Worm (Caenorhabditis elegans): ENCODE data around the gene lron-10.
A peak's percentile ranks its signal among the peaks of the same experiment; 100 is the strongest.

Gene lron-10

DNA sequence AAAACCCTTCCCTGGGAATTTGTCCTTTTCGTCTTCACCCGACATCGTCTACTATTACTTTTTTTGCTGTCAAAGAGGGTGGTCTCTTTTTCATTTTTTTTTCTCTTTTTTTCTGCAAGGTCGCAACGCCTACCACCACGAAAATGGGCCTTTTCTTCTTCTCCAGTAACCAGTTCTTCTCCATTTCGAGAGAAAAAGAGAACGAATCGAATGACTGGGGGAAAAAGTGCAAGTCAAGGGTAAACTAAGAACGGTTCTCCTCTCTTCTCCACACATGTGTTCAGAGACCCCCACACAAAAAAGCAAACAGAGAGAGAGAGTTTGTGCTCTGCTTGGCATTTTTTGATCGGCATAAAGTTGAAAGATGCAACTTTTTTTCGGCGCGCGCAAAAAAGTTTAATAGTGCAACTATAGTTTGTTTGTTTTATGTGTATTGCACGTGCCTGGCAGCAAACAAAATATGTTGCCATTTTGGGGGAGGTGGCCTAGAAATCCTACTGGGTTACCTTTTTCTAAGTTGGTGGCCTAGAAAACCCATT lies 15.4 kb upstream of the lron-10 start:
- TF ChIP-seq him-1 (tag; optimal IDR thresholded peaks at IDR 0.05) (no peak), W03F9.2 (tag; optimal IDR thresholded peaks at IDR 0.05) (no peak), dao-5 (tag; optimal IDR thresholded peaks at IDR 0.05) (no peak)

DNA sequence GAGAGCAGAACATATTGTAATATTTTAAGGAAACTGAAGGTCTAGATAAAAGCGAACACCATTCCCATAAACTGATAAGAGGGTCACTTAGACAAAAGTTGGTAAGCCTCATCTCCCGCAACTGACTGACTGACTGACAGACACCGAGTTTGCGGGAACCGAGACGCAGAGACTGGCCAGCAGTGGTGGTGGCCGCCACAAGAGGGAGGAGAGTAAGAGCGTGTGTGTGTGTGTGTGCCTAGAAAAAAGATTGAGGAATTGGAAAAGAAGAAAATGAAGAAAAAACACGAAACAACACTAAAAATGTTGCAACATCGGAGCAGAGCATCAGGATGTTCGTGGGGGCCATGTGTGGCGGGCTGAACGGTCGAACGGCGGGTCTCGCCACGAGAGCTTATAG lies 13.4 kb upstream of the lron-10 start:
- TF ChIP-seq him-1 (tag; optimal IDR thresholded peaks at IDR 0.05) = no peak
- TF ChIP-seq dao-5 (tag; optimal IDR thresholded peaks at IDR 0.05) = no peak
- TF ChIP-seq W03F9.2 (tag; optimal IDR thresholded peaks at IDR 0.05) = no peak

DNA sequence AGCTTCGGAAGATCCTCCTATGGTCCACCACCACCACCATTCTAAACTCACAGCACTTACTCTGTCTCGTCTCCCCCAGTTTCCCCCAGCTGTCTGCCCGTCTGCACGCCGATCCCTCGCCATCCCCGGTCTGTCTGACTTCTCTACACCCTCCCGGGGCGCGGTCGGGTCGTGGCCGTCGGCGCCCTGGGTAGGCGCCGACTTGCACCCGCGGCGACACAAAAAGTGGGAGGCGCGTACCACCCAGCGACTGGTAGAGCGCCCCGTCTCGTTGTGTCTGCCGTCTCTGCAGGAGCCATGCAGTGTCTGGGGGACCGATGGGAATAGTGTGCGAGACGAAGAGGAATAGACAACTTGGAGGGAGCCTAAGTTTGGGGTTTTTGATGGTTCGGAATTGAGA lies 12.9 kb upstream of the lron-10 start:
- TF ChIP-seq W03F9.2 (tag; optimal IDR thresholded peaks at IDR 0.05) = no peak
- TF ChIP-seq dao-5 (tag; optimal IDR thresholded peaks at IDR 0.05) = peak; percentile 64

DNA sequence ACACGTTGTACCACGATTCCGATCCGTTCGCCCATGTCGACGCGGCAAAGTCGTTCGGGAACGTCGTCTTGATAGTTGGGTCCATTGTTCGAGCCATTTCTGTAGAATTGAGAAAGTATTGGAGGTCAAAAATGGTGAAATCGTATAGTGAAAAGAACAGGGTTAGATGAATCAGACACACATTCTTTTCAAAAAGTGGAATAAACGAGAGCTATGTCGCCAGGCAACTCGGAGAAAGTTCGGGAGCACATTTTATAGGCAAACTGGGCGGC lies 12.2 kb upstream of the lron-10 start, which contains the start of gene Y39A1A.9:
TSS of gene Y39A1A.9 (minus strand) at position 99 of the 272 bp plus-strand sequence.
- TF ChIP-seq dao-5 (tag; optimal IDR thresholded peaks at IDR 0.05) = no peak
- TF ChIP-seq him-1 (tag; optimal IDR thresholded peaks at IDR 0.05) = no peak
- no peak for TF ChIP-seq W03F9.2 (tag; optimal IDR thresholded peaks at IDR 0.05)

DNA sequence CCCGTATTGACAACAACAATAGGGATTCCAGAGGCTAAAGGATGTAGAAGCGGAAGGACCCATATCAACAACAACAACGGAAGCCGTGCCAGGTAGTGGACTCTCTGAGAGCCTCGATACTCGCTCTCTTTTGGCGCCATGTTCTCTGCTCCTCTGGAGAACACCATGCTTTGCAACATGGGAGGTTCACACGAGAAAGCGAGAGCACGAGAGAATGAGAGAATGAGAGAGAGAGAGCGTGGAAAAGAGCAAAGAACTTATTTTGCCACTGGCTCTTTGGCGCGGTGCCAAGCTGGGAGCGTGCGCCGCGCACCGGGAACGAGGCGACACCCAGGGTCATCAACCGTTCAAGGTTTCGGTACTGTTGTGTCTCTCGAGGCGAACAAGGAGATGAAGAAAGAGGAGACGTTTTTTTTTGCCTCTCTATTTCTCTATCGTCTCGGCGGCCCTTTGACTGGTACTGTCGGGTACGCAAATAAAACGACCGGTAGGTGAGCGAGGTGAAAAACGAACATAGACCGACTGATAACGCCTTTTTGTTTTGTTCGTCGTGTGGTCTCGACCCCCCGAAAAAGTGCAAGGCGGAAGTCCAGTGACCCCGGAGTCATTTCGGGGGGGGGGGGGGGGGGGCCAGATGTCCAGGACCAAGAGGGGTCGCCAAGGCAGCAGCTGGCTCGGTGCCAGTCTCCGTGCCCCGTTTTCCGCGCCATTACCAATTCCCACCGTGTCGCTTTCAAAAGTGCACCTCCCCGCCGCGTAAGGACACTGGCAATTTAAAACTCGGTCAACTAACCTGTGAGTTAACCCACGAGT lies 11.6 kb upstream of the lron-10 start, which contains the start of gene Y39A1A.10:
TSS of gene Y39A1A.10 (plus strand) at position 139 of the 813 bp plus-strand sequence.
- TF ChIP-seq W03F9.2 (tag; optimal IDR thresholded peaks at IDR 0.05) (no peak), dao-5 (tag; optimal IDR thresholded peaks at IDR 0.05) (no peak), him-1 (tag; optimal IDR thresholded peaks at IDR 0.05) (no peak)

DNA sequence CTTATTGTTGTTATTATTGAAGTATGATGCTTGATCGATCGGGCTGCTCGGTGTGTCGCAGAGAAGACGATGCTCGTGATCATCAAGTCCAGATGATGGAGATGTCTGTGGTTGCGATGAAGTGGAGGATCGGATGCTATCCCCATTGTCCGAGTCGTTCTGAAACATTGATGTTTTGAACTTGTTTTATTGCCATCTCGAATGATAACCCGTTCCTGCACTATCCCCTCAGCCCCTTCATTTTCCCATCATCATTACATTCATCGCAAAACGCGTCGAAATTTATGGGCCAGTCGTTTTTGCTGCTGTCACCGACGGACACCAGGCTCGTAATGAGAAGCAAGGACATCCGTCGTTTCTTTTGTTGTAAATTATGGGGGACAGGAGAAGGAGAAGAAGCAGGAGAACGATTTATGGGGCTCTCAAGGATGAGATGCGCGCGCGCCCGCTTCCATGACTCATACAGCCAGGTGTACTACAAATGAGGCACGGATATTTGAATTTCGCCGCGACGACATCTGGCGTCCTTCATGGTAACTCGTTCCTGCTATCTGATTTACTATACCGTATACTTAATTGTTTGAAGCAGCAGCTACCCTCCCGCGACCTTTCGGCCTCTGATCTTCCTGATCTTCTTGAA lies 10.8 kb upstream of the lron-10 start:
- no peak for TF ChIP-seq W03F9.2 (tag; optimal IDR thresholded peaks at IDR 0.05)
- no peak for TF ChIP-seq dao-5 (tag; optimal IDR thresholded peaks at IDR 0.05)
- no peak for TF ChIP-seq him-1 (tag; optimal IDR thresholded peaks at IDR 0.05)

DNA sequence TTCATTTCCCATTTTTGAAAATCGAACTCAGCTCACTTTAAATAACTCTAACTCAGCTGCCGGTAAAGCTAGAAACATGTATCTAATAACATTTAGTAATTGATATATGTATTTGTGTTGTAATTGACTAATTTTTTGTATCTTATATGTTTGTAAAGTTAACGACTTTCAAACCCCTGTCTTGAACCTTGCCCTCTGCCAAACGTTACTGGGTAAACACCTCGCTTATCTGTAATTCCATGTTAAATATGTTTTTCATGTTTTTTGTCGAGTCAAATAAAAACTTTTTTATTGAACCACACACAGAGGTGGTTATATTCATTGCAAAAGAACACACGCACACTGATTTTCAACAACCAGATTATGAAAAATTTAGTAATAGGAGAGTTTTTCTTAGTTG lies 8.6 kb upstream of the lron-10 start:
- TF ChIP-seq him-1 (tag; optimal IDR thresholded peaks at IDR 0.05) (no peak), dao-5 (tag; optimal IDR thresholded peaks at IDR 0.05) (no peak), W03F9.2 (tag; optimal IDR thresholded peaks at IDR 0.05) (no peak)

DNA sequence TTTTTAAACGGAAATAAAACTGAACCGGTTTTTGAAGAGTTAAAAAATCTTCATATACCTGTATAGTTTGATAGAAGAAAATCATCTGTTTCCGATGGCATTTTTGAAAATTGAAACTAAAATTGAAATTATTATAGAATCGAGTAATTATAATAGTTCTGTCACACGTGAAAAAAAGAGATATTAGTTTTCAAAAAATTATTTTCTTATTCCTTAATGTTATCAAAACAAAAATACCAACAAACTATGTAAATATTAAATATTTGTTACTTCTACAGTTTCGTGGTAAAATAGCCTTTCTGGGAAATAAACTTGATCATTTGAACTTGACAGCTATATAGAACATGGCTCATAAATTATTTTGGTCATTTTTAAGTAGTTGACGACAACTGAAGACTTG lies 7.9 kb upstream of the lron-10 start, which contains the start of gene swt-4:
TSS of gene swt-4 (minus strand) at position 101 of the 400 bp plus-strand sequence.
- TF ChIP-seq him-1 (tag; optimal IDR thresholded peaks at IDR 0.05) (no peak), dao-5 (tag; optimal IDR thresholded peaks at IDR 0.05) (no peak), W03F9.2 (tag; optimal IDR thresholded peaks at IDR 0.05) (no peak)

DNA sequence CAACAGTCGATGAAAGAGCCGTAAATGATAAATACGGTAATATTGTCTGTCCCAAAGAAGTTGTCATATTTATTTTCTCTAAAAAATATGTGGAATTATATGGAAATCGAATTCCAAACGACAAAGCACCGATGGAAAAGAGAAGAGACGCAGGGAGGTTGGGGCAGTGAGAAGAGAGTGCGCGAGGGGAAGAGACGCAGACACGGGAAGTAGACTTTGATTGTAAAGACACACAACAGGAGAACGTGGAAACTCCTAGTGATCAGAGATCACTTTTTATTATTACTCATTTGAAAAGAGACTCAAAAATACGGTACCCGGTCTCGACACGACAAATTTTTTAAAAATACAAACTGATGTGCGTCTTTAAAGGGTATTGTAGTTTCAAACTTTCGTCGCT lies 7.2 kb upstream of the lron-10 start:
- TF ChIP-seq W03F9.2 (tag; optimal IDR thresholded peaks at IDR 0.05) (no peak), him-1 (tag; optimal IDR thresholded peaks at IDR 0.05) (no peak), dao-5 (tag; optimal IDR thresholded peaks at IDR 0.05) (no peak)

DNA sequence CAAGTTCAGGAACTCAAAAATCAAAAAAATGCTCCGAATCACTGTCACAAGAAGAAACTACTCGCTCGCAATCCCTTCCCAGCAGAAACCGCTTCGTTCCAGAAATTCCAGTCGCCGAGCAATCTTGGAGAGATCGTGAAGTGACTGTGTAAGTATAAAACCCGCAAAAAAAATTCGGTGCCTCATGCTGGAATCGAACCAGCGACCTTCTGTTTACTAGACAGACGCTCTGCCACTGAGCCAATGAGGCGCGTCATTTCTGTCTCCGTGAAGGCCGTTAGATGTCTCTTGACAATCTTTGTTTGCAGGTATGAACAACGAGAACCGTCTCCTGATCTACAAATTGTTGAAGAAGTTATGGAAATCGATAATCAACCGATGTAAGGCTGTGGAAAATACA lies 3.4 kb upstream of the lron-10 start:
- peak; percentile 21 for TF ChIP-seq dao-5 (tag; optimal IDR thresholded peaks at IDR 0.05)
- peak; percentile 5 for TF ChIP-seq W03F9.2 (tag; optimal IDR thresholded peaks at IDR 0.05)
- peak; percentile 45 for TF ChIP-seq him-1 (tag; optimal IDR thresholded peaks at IDR 0.05)

DNA sequence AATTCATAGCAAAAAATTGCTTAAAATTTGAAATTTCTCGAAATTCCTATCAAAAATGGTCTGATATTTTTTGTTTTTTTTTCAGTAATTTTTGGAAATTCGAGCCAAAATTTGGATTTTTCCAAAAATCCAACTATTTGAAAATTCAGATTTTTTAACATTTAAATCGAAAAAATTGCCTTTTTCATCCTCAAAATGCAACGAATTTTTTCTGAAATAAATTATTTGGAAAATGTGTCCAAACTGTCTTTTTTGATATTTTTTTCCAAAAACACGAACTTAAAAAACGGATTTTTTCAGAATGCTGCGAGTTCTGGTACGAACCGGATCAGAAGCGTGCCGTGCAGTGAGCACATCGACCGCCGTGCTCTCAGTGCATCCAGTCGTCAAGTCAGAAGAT lies 6.0 kb downstream of the lron-10 start, which contains the start of gene mrpl-22:
TSS of gene mrpl-22 (plus strand) at position 301 of the 400 bp plus-strand sequence.
- no peak for TF ChIP-seq him-1 (tag; optimal IDR thresholded peaks at IDR 0.05)
- TF ChIP-seq W03F9.2 (tag; optimal IDR thresholded peaks at IDR 0.05) = no peak

DNA sequence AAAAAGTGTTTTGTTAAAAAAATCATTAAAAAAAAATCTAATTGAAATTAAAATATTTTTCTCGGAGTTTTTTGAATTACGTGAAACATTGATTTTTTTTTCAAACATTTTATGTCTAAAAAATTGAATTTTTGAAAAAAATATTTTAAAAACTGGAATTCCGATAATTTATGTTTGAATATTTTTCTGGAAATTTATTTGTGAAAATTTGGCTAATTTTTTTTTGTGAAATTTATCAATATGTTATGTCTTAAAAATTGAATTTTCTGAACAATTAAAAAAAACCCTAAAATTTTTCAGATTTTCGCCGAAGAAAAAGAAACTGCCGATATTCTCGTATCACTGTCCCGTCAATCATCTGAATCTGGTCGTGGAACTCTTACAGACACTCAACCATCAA lies 8.8 kb downstream of the lron-10 start, which contains the start of gene Y39A1A.24:
TSS of gene Y39A1A.24 (plus strand) at position 301 of the 400 bp plus-strand sequence.
- TF ChIP-seq him-1 (tag; optimal IDR thresholded peaks at IDR 0.05) (no peak), W03F9.2 (tag; optimal IDR thresholded peaks at IDR 0.05) (no peak), dao-5 (tag; optimal IDR thresholded peaks at IDR 0.05) (no peak)

DNA sequence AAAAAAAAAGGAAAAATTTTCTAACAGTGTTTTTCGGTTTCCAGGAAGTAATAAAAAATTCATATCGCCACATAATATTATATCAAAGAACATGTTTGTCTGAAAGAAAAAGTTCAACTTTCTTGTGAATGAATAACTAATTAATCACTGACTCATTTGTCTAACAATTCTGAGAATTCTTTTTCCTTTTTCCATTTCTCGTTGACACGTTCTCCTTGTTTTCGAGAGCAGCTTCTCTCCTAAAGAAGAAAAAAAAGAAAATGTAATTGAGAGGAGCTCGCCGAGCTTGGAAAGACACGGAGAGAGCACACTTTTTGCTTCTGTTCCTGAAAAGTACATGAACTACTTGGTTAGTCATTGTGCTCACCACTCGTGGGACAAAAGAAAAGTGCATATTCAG lies 13.0 kb downstream of the lron-10 start:
- TF ChIP-seq dao-5 (tag; optimal IDR thresholded peaks at IDR 0.05) (no peak), him-1 (tag; optimal IDR thresholded peaks at IDR 0.05) (no peak), W03F9.2 (tag; optimal IDR thresholded peaks at IDR 0.05) (no peak)

DNA sequence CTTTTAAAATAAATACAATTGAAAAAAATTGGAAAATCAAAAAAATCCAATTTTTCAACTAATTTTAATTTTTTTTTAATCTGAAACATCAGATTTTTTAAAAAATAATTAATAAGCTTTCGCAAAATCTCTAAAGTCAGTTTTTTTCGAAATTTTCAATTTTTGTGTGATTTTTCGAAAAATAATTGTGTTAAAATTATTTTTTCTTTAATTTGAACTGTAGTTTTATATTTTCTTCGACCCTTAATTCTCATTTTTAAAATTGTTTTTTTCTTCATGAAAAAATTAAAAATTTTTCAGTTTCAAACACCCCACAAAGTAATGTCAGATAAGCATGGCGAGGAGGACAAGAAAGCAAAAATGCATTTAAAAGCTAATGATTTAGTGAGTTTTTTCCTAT lies 16.1 kb downstream of the lron-10 start, which contains the start of gene rabx-5:
TSS of gene rabx-5 (plus strand) at position 301 of the 400 bp plus-strand sequence.
- TF ChIP-seq dao-5 (tag; optimal IDR thresholded peaks at IDR 0.05) (no peak), him-1 (tag; optimal IDR thresholded peaks at IDR 0.05) (no peak), W03F9.2 (tag; optimal IDR thresholded peaks at IDR 0.05) (no peak)

All from whole organism, L4/young adult.